Fruit fly (Drosophila melanogaster) whole organism, wandering third instar larva: ENCODE results near the gene Acsf2.
A peak's percentile ranks its signal among the peaks of the same experiment; 100 is the strongest.

ENCODE experiments used
- Abd-B ChIP-seq: fragments of >200 bp; optimal IDR thresholded peaks from 2 replicates; lab custom pipeline; 2017; ENCODE audit warnings: missing biosample characterization, missing genetic modification characterization
- CG32264 ChIP-seq: fragments of 200-800 bp; sonication (Bioruptor generic); optimal IDR thresholded peaks from 2 replicates; lab custom pipeline; 2016; ENCODE audit warnings: missing biosample characterization, missing genetic modification characterization
- CG9705 ChIP-seq: fragments of 200-800 bp; sonication (Bioruptor generic); optimal IDR thresholded peaks from 2 replicates; lab custom pipeline; 2018; ENCODE audit warnings: missing biosample characterization, mild to moderate bottlenecking, missing genetic modification characterization
- CrebA ChIP-seq: fragments of 200-800 bp; sonication (Bioruptor generic); optimal IDR thresholded peaks from 2 replicates; lab custom pipeline; 2016; ENCODE audit warnings: missing biosample characterization, mild to moderate bottlenecking, missing genetic modification characterization, borderline replicate concordance
- Dfd ChIP-seq: fragments of >200 bp; optimal IDR thresholded peaks from 2 replicates; lab custom pipeline; 2017; ENCODE audit warnings: missing biosample characterization, missing genetic modification characterization
- Dif ChIP-seq: fragments of 200-275, 200-300 bp; sonication (Bioruptor generic); optimal IDR thresholded peaks from 2 replicates; lab custom pipeline; 2018; ENCODE audit warnings: missing biosample characterization, missing genetic modification characterization; ENCODE audit not compliant: partially characterized antibody
- HLH106 ChIP-seq: fragments of 200-800 bp; optimal IDR thresholded peaks from 3 replicates; lab custom pipeline; 2019; ENCODE audit warnings: missing biosample characterization, mild to moderate bottlenecking, missing genetic modification characterization, moderate library complexity
- Hnf4 ChIP-seq: fragments of 200-800 bp; sonication (Bioruptor generic); optimal IDR thresholded peaks from 2 replicates; lab custom pipeline; 2016; ENCODE audit warnings: missing biosample characterization, mild to moderate bottlenecking, missing genetic modification characterization
- Hr78 ChIP-seq: fragments of >200 bp; optimal IDR thresholded peaks from 2 replicates; lab custom pipeline; 2017; ENCODE audit warnings: missing biosample characterization, missing genetic modification characterization
- Jra ChIP-seq: sonication (Bioruptor generic); optimal IDR thresholded peaks from 2 replicates; lab custom pipeline; 2016; ENCODE audit warnings: missing biosample characterization, missing genetic modification characterization
- Mio ChIP-seq: sonication (Bioruptor generic); optimal IDR thresholded peaks from 2 replicates; lab custom pipeline; 2016; ENCODE audit warnings: missing biosample characterization, missing genetic modification characterization
- N ChIP-seq: fragments of >200 bp; optimal IDR thresholded peaks from 2 replicates; lab custom pipeline; 2018; ENCODE audit warnings: missing biosample characterization, missing external identifiers, missing genetic modification characterization
- OdsH ChIP-seq: fragments of 200-800 bp; sonication (Bioruptor generic); optimal IDR thresholded peaks from 2 replicates; lab custom pipeline; 2016; ENCODE audit warnings: missing biosample characterization, mild to moderate bottlenecking, missing genetic modification characterization
- Rel ChIP-seq, 2 experiments: fragments of 200-800 bp; sonication (Bioruptor generic) in 1 of 2; optimal IDR thresholded peaks; 2 replicates in 1 of 2; 3 replicates in 1 of 2; lab custom pipeline; 2016 to 2019; ENCODE audit warnings: mild to moderate bottlenecking in 2 of 2, missing biosample characterization in 2 of 2, missing genetic modification characterization in 2 of 2, moderate library complexity in 1 of 2
- Sp1 ChIP-seq: fragments of 200-800 bp; sonication (Bioruptor generic); optimal IDR thresholded peaks from 3 replicates; lab custom pipeline; 2019; ENCODE audit warnings: missing biosample characterization, mild to moderate bottlenecking, missing genetic modification characterization, moderate library complexity
- br ChIP-seq: fragments of 200-800 bp; sonication (Bioruptor generic); optimal IDR thresholded peaks from 2 replicates; lab custom pipeline; 2016; ENCODE audit warnings: missing biosample characterization, missing genetic modification characterization
- brk ChIP-seq: fragments of 200-800 bp; sonication (Bioruptor generic); optimal IDR thresholded peaks from 2 replicates; lab custom pipeline; 2016; ENCODE audit warnings: missing biosample characterization, mild to moderate bottlenecking, missing genetic modification characterization
- dl ChIP-seq, 2 experiments: fragments of 175-275, 200-275 bp in 1 of 2; fragments of 200-275 bp in 1 of 2; sonication (Bioruptor generic); optimal IDR thresholded peaks; lab custom pipeline; 2018; ENCODE audit warnings: mild to moderate bottlenecking in 2 of 2, missing biosample characterization in 2 of 2, missing genetic modification characterization in 2 of 2, moderate library complexity in 2 of 2; ENCODE audit not compliant: partially characterized antibody in 2 of 2, insufficient read depth in 1 of 2
- dmrt93B ChIP-seq: fragments of 200-800 bp; sonication (Bioruptor generic); optimal IDR thresholded peaks from 2 replicates; lab custom pipeline; 2018; ENCODE audit warnings: missing biosample characterization, mild to moderate bottlenecking, missing genetic modification characterization
- dsf ChIP-seq: sonication (Bioruptor generic); optimal IDR thresholded peaks from 2 replicates; lab custom pipeline; 2016; ENCODE audit warnings: missing biosample characterization, missing genetic modification characterization, borderline replicate concordance
- ey ChIP-seq: fragments of 200-800 bp; sonication (Bioruptor generic); optimal IDR thresholded peaks from 2 replicates; lab custom pipeline; 2016; ENCODE audit warnings: missing biosample characterization, missing genetic modification characterization
- foxo ChIP-seq, 2 experiments: fragments of 200-800 bp; sonication (Bioruptor generic); optimal IDR thresholded peaks; 2 replicates in 1 of 2; 3 replicates in 1 of 2; lab custom pipeline; 2016 to 2017; ENCODE audit warnings: missing biosample characterization in 2 of 2, missing genetic modification characterization in 2 of 2
- fru ChIP-seq: fragments of 200-800 bp; sonication (Bioruptor generic); optimal IDR thresholded peaks from 3 replicates; lab custom pipeline; 2016; ENCODE audit warnings: missing biosample characterization, mild to moderate bottlenecking, missing genetic modification characterization
- h ChIP-seq: fragments of 200-800 bp; sonication (Bioruptor generic); optimal IDR thresholded peaks from 3 replicates; lab custom pipeline; 2016; ENCODE audit warnings: missing biosample characterization, mild to moderate bottlenecking, missing genetic modification characterization
- lola ChIP-seq: fragments of >200 bp; optimal IDR thresholded peaks from 2 replicates; lab custom pipeline; 2017; ENCODE audit warnings: missing biosample characterization, missing genetic modification characterization
- psq ChIP-seq: fragments of 200-800 bp; sonication (Bioruptor generic); optimal IDR thresholded peaks from 3 replicates; lab custom pipeline; 2017; ENCODE audit warnings: missing biosample characterization, mild to moderate bottlenecking, missing genetic modification characterization, moderate library complexity
- rgr ChIP-seq: fragments of 200-800 bp; sonication (Bioruptor generic); optimal IDR thresholded peaks from 3 replicates; lab custom pipeline; 2016; ENCODE audit warnings: missing biosample characterization, mild to moderate bottlenecking, missing genetic modification characterization
- sage ChIP-seq: fragments of 200-800 bp; sonication (Bioruptor generic); optimal IDR thresholded peaks from 2 replicates; lab custom pipeline; 2016; ENCODE audit warnings: missing biosample characterization, mild to moderate bottlenecking, missing genetic modification characterization
- sv ChIP-seq: fragments of 200-800 bp; sonication (Bioruptor generic); optimal IDR thresholded peaks from 3 replicates; lab custom pipeline; 2016; ENCODE audit warnings: missing biosample characterization, missing genetic modification characterization
- tai ChIP-seq: sonication (Bioruptor generic); optimal IDR thresholded peaks from 2 replicates; lab custom pipeline; 2016; ENCODE audit warnings: missing biosample characterization, missing genetic modification characterization
- usp ChIP-seq: fragments of >200 bp; optimal IDR thresholded peaks from 2 replicates; lab custom pipeline; 2017; ENCODE audit warnings: missing biosample characterization, missing genetic modification characterization
- woc ChIP-seq: sonication (Bioruptor generic); optimal IDR thresholded peaks from 2 replicates; lab custom pipeline; 2016; ENCODE audit warnings: missing biosample characterization, mild to moderate bottlenecking, missing genetic modification characterization

The Acsf2 gene

DNA sequence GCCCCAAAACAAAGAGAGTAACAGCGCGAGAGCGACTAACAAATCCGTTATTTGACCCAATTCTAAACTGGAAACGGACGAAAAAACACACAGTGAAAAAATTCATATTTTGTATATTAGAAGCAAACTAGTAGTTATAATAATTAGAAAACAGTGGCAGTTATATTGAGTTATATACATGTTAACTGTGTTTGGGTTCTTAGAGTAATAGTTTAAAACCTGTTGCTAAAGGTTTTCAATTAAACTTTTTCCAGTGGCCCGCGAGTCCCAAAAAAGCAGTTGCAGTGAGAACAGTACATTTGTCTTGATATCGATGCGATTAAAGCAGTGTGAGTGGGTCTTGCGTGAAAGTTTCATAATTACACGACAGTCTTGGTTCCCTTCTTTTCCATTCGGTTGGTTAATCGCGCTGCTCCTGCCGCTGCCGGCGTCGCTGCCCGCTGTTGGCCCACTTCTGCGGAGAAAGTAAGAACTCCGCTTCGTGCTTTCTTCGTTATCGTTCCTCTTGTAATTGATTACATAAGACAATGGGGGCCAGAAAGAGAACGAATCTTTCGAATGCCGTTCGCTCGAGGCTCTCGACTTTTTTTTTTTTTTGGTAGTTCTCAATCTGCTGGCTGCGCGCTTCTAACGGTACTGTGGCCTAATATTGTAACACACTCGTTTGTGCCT, 44.6 kb downstream of the Acsf2 start:
- TF ChIP-seq woc (GFP tag; lab: Kevin White, UChicago): peak; percentile 44
- peak; percentile 45 for TF ChIP-seq dmrt93B (GFP tag; lab: Kevin White, UChicago)
- no peak for TF ChIP-seq Dif
- TF ChIP-seq lola: no peak
- no peak for TF ChIP-seq sv (GFP tag; lab: Kevin White, UChicago)
- peak; percentile 59 for TF ChIP-seq OdsH (GFP tag; lab: Kevin White, UChicago)
- TF ChIP-seq HLH106 (tag; lab: Kevin White, UChicago): peak; percentile 69
- TF ChIP-seq Rel (GFP tag; optimal IDR thresholded peaks at IDR 0.05; lab: Kevin White, UChicago): no peak
- no peak for TF ChIP-seq Rel (tag; optimal IDR thresholded peaks at IDR 0.05; lab: Kevin White, UChicago)
- TF ChIP-seq psq (GFP tag; lab: Kevin White, UChicago): peak; percentile 41
- no peak for TF ChIP-seq dl (GFP tag; optimal IDR thresholded peaks at IDR 0.05; lab: Kevin White, UChicago; ENCODE audit: insufficient read depth in 1 of 2, partially characterized antibody in 2 of 2)
- peak; percentile 12 for TF ChIP-seq brk
- peak; percentile 3 for TF ChIP-seq CG9705 (GFP tag; lab: Kevin White, UChicago)
- TF ChIP-seq sage: peak; percentile 9
- peak; percentile 82 for TF ChIP-seq fru (GFP tag; lab: Kevin White, UChicago)
- TF ChIP-seq Hnf4 (GFP tag; lab: Kevin White, UChicago): peak; percentile 59
- TF ChIP-seq foxo (GFP tag; optimal IDR thresholded peaks at IDR 0.05; lab: Kevin White, UChicago): peak in 1 of 2 experiments; percentile 77
- TF ChIP-seq tai: peak; percentile 54
- TF ChIP-seq Dfd (GFP tag; lab: Kevin White, UChicago): no peak
- peak; percentile 79 for TF ChIP-seq h
- peak; percentile 62 for TF ChIP-seq rgr (GFP tag; lab: Kevin White, UChicago)
- TF ChIP-seq Abd-B (GFP tag; lab: Kevin White, UChicago): no peak
- peak; percentile 53 for TF ChIP-seq br (GFP tag; lab: Kevin White, UChicago)
- peak; percentile 13 for TF ChIP-seq CG32264
- peak; percentile 69 for TF ChIP-seq ey (GFP tag; lab: Kevin White, UChicago)
- TF ChIP-seq Sp1 (GFP tag; lab: Kevin White, UChicago): peak; percentile 69
- no peak for TF ChIP-seq usp
- peak; percentile 4 for TF ChIP-seq CrebA

DNA sequence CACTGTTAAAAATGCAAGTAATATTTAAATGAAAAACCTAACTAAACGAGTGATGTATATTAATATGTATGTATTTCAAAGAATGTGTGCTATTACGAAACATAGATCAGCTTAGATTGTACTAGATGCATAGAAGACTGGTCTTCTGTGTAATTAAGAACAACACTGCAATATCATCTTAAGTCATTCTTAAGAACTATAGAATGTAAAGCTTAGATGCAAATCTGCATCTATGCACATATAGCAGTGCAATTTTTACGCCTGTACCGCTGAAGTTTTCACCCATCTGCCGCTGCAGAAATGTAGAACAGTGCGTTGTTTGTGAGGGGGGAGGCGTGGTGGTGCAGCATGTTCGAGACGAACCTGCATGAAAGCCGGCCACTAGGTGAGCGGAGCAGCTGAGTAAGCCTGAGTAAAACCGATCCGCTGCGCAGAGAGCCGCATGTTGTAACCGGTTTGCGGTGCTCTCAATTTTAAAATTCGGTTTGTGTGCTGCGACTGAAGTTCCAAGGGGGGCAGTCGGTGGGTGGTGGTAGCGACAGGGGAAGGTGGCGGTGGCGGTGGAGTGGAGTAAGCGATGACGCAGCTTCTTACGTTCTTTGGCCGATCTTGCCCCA, 45.3 kb downstream of the Acsf2 start:
- no peak for TF ChIP-seq CG9705 (GFP tag; lab: Kevin White, UChicago)
- TF ChIP-seq woc (GFP tag; lab: Kevin White, UChicago): no peak
- TF ChIP-seq foxo (GFP tag; optimal IDR thresholded peaks at IDR 0.05; lab: Kevin White, UChicago): no peak
- peak; percentile 32 for TF ChIP-seq fru (GFP tag; lab: Kevin White, UChicago)
- peak; percentile 78 for TF ChIP-seq Jra (GFP tag; lab: Kevin White, UChicago)
- no peak for TF ChIP-seq dsf (GFP tag; lab: Kevin White, UChicago)
- no peak for TF ChIP-seq Rel (GFP tag; optimal IDR thresholded peaks at IDR 0.05; lab: Kevin White, UChicago)
- peak; percentile 37 for TF ChIP-seq Rel (tag; optimal IDR thresholded peaks at IDR 0.05; lab: Kevin White, UChicago)
- TF ChIP-seq Mio (GFP tag; lab: Kevin White, UChicago): no peak
- peak; percentile 20 for TF ChIP-seq ey (GFP tag; lab: Kevin White, UChicago)
- TF ChIP-seq brk: no peak
- TF ChIP-seq Dif: peak; percentile 83
- no peak for TF ChIP-seq dmrt93B (GFP tag; lab: Kevin White, UChicago)
- peak; percentile 54 to 71 for TF ChIP-seq dl (GFP tag; optimal IDR thresholded peaks at IDR 0.05; lab: Kevin White, UChicago; ENCODE audit: insufficient read depth in 1 of 2, partially characterized antibody in 2 of 2)

DNA sequence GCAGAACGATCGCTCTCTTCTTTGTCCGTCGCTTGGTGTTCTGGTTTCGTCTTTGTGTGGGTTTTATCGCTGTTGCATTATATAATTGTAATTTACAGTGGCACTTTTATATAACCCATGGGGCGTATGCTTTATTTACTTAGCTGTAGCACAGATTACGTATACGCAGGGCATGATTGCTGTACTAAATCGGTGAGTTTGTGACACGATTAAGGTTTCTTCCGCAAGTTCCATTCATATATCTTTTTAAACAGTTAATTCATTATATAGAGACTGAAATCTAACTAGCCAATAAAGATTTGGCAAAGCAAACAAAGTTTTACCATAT, 46.8 kb downstream of the Acsf2 start:
- TF ChIP-seq sage: peak; percentile 46
- TF ChIP-seq fru (GFP tag; lab: Kevin White, UChicago): peak; percentile 23
- no peak for TF ChIP-seq woc (GFP tag; lab: Kevin White, UChicago)
- peak; percentile 32 for TF ChIP-seq br (GFP tag; lab: Kevin White, UChicago)
- TF ChIP-seq Mio (GFP tag; lab: Kevin White, UChicago): no peak
- no peak for TF ChIP-seq N (GFP tag; lab: Kevin White, UChicago)
- no peak for TF ChIP-seq Hr78 (GFP tag; lab: Kevin White, UChicago)
- no peak for TF ChIP-seq tai
- no peak for TF ChIP-seq Rel (GFP tag; optimal IDR thresholded peaks at IDR 0.05; lab: Kevin White, UChicago)
- TF ChIP-seq Rel (tag; optimal IDR thresholded peaks at IDR 0.05; lab: Kevin White, UChicago): no peak
